Worm (Caenorhabditis elegans): ENCODE data around the gene Y70C5A.2.

DNA sequence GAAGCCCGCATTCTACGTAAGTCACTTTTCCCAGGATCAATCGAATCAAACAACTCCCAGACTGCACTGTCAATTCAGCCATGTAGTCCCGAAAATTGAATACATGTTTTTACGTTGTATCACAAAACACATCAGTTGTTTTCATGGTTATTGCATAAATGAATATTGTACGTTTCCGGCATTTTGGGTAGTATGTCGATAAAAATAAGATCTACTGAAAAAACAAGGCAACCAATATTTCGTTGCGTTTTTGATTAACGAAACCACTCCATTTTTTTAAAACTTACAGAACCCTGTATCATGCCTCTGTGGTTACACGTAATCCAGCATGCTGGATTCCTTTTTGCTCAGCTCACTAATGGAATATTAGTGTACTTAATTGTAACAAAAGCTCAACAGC is 49.8 kb downstream of the Y70C5A.2 start, which contains the start of gene str-149:
- TF ChIP-seq F13C5.2 (tag; optimal IDR thresholded peaks at IDR 0.05): no peak
- TF ChIP-seq ama-1 (optimal IDR thresholded peaks at IDR 0.05): no peak
- no peak for TF ChIP-seq tbx-11 (GFP tag; IDR thresholded peaks at IDR 0.05)
- no peak for TF ChIP-seq tbx-37 (GFP tag; conservative IDR thresholded peaks at IDR 0.05)
- no peak for TF ChIP-seq pes-1 (GFP tag; IDR thresholded peaks at IDR 0.05)
- TF ChIP-seq hmbx-1 (tag; optimal IDR thresholded peaks at IDR 0.05): no peak
- no peak for TF ChIP-seq aly-1 (tag; optimal IDR thresholded peaks at IDR 0.05)
- no peak for TF ChIP-seq scrt-1 (GFP tag; IDR thresholded peaks at IDR 0.05)
- no peak for TF ChIP-seq flt-1 (GFP tag; IDR thresholded peaks at IDR 0.05)
- TF ChIP-seq ceh-13 (GFP tag; optimal IDR thresholded peaks at IDR 0.05): no peak
- no peak for TF ChIP-seq B0310.2 (tag; optimal IDR thresholded peaks at IDR 0.05)
